Worm (Caenorhabditis elegans) whole organism, young adult: ENCODE data around the gene T12A7.9.

Experiments
- B0035.1 ChIP-seq: sonication (generic microtip); optimal IDR thresholded peaks from 2 replicates; lab custom pipeline; 2016; ENCODE audit warnings: missing genetic modification characterization, mild to moderate bottlenecking, missing compliant biosample characterization, missing genotype, missing genetic modification reagents
- B0261.1 ChIP-seq: sonication (generic microtip); optimal IDR thresholded peaks from 2 replicates; lab custom pipeline; 2016; ENCODE audit warnings: mild to moderate bottlenecking, missing genetic modification characterization, moderate library complexity, missing compliant biosample characterization
- F23B12.7 ChIP-seq: sonication (generic microtip); optimal IDR thresholded peaks from 2 replicates; lab custom pipeline; 2017; ENCODE audit warnings: missing genetic modification characterization, mild to moderate bottlenecking, missing compliant biosample characterization, antibody characterized with exemption, moderate library complexity; ENCODE audit not compliant: insufficient read depth
- F39B2.1 ChIP-seq: fragments of 200-800 bp; sonication (Bioruptor generic); IDR thresholded peaks from 2 replicates; pipeline ENCODE4 v1.3.6; 2022; ENCODE audit warnings: missing genetic modification reagents, missing genetic modification characterization, missing compliant biosample characterization
- K11D2.4 ChIP-seq: fragments of 200-800 bp; sonication (Bioruptor generic); IDR thresholded peaks from 2 replicates; pipeline ENCODE4 v1.3.6; 2022; ENCODE audit warnings: missing genetic modification reagents, missing genetic modification characterization, missing compliant biosample characterization
- K12H6.12 ChIP-seq: fragments of 200-800 bp; sonication (Bioruptor generic); optimal IDR thresholded peaks from 2 replicates; lab custom pipeline; 2018; ENCODE audit warnings: mild to moderate bottlenecking, missing genetic modification characterization, missing compliant biosample characterization
- Y67H2A.10 ChIP-seq: fragments of 200-800 bp; sonication (Bioruptor generic); conservative IDR thresholded peaks from 2 replicates; pipeline ENCODE4 v1.3.6; 2022; ENCODE audit warnings: missing genetic modification reagents, missing genetic modification characterization, missing compliant biosample characterization
- Y79H2A.3 ChIP-seq: fragments of 200-800 bp; sonication (Bioruptor generic); conservative IDR thresholded peaks from 2 replicates; pipeline ENCODE4 v1.3.6; 2022; ENCODE audit warnings: missing genetic modification reagents, missing genetic modification characterization, missing compliant biosample characterization
- ceh-79 ChIP-seq: sonication (generic microtip); optimal IDR thresholded peaks from 2 replicates; lab custom pipeline; 2017; ENCODE audit warnings: mild to moderate bottlenecking, missing genetic modification characterization, missing compliant biosample characterization
- egrh-3 ChIP-seq: fragments of 200-800 bp; sonication (Bioruptor generic); IDR thresholded peaks from 2 replicates; pipeline ENCODE4 v1.3.6; 2022; ENCODE audit warnings: missing genetic modification reagents, missing genetic modification characterization, missing compliant biosample characterization
- ekl-4 ChIP-seq: fragments of 200-800 bp; sonication (Bioruptor generic); IDR thresholded peaks from 2 replicates; pipeline ENCODE4 v1.3.6; 2022; ENCODE audit warnings: missing genetic modification reagents, missing genetic modification characterization, missing compliant biosample characterization
- fkh-3 ChIP-seq: sonication (generic microtip); optimal IDR thresholded peaks from 2 replicates; lab custom pipeline; 2016; ENCODE audit warnings: mild to moderate bottlenecking, missing genetic modification characterization, missing compliant biosample characterization
- him-1 ChIP-seq: sonication (generic microtip); optimal IDR thresholded peaks from 2 replicates; lab custom pipeline; 2016; ENCODE audit warnings: missing genotype, missing genetic modification reagents, missing genetic modification characterization, missing compliant biosample characterization
- hmg-1.2 ChIP-seq: fragments of 200-800 bp; sonication (Bioruptor generic); IDR thresholded peaks from 2 replicates; pipeline ENCODE4 v1.3.6; 2022; ENCODE audit warnings: missing genetic modification reagents, missing genetic modification characterization, missing compliant biosample characterization
- hsf-1 ChIP-seq: fragments of 200-800 bp; sonication (Bioruptor generic); IDR thresholded peaks from 2 replicates; pipeline ENCODE4 v1.3.6; 2022; ENCODE audit warnings: missing genetic modification reagents, missing genetic modification characterization, missing compliant biosample characterization
- let-526 ChIP-seq: fragments of 200-800 bp; sonication (Bioruptor generic); IDR thresholded peaks from 2 replicates; pipeline ENCODE4 v1.3.6; 2022; ENCODE audit warnings: missing genetic modification reagents, missing genetic modification characterization, missing compliant biosample characterization
- lin-35 ChIP-seq, 3 experiments: fragments of 150-350 bp in 2 of 3; sonication (generic microtip) in 1 of 3; optimal IDR thresholded peaks; 2 replicates each; lab custom pipeline; 2014 to 2018; ENCODE audit warnings: missing biosample characterization in 3 of 3, missing genetic modification characterization in 3 of 3, missing genetic modification reagents in 3 of 3
- madf-10 ChIP-seq: sonication (generic microtip); optimal IDR thresholded peaks from 2 replicates; lab custom pipeline; 2016; ENCODE audit warnings: mild to moderate bottlenecking, missing genetic modification characterization, missing compliant biosample characterization
- madf-3 ChIP-seq: fragments of 200-800 bp; sonication (Bioruptor generic); IDR thresholded peaks from 2 replicates; pipeline ENCODE4 v1.3.6; 2022; ENCODE audit warnings: missing genetic modification reagents, missing genetic modification characterization, missing compliant biosample characterization
- madf-6 ChIP-seq: fragments of 200-800 bp; sonication (Bioruptor generic); IDR thresholded peaks from 2 replicates; pipeline ENCODE4 v1.3.6; 2022; ENCODE audit warnings: missing genetic modification reagents, missing genetic modification characterization, missing compliant biosample characterization
- mcd-1 ChIP-seq: fragments of 200-800 bp; sonication (Bioruptor generic); IDR thresholded peaks from 2 replicates; pipeline ENCODE4 v1.3.6; 2022; ENCODE audit warnings: missing genetic modification reagents, missing genetic modification characterization, missing compliant biosample characterization
- nfya-1 ChIP-seq: sonication (generic microtip); optimal IDR thresholded peaks from 2 replicates; lab custom pipeline; 2017; ENCODE audit warnings: antibody characterized with exemption, missing compliant biosample characterization, missing genetic modification characterization, borderline replicate concordance; ENCODE audit not compliant: insufficient read depth
- nhr-27 ChIP-seq: fragments of 200-800 bp; sonication (Bioruptor generic); optimal IDR thresholded peaks from 2 replicates; lab custom pipeline; 2018; ENCODE audit warnings: mild to moderate bottlenecking, missing genetic modification characterization, moderate library complexity, missing compliant biosample characterization
- nhr-80 ChIP-seq: sonication (generic microtip); optimal IDR thresholded peaks from 2 replicates; lab custom pipeline; 2016; ENCODE audit warnings: missing genetic modification characterization, missing compliant biosample characterization
- nhr-90 ChIP-seq: sonication (generic microtip); optimal IDR thresholded peaks from 2 replicates; lab custom pipeline; 2016; ENCODE audit warnings: missing genotype, mild to moderate bottlenecking, missing genetic modification characterization, missing compliant biosample characterization
- unc-62 ChIP-seq: fragments of 150-350 bp; optimal IDR thresholded peaks from 2 replicates; lab custom pipeline; 2014; ENCODE audit warnings: missing biosample characterization, missing genetic modification reagents, missing genetic modification characterization
- zfh-2 ChIP-seq: fragments of 200-800 bp; sonication (Bioruptor generic); conservative IDR thresholded peaks from 2 replicates; pipeline ENCODE4 v1.3.6; 2022; ENCODE audit warnings: missing genetic modification reagents, missing genetic modification characterization, missing compliant biosample characterization
- ztf-25 ChIP-seq: fragments of 200-800 bp; sonication (Bioruptor generic); IDR thresholded peaks from 2 replicates; pipeline ENCODE4 v1.3.6; 2022; ENCODE audit warnings: missing genetic modification reagents, missing genetic modification characterization, missing compliant biosample characterization

Gene T12A7.9

ce11 chrIV:11776968-11777467, 21.2 kb upstream of the T12A7.9 start:
- TF ChIP-seq zfh-2 (GFP tag; lab: Robert Waterston, UW), result no peak
- no peak for TF ChIP-seq unc-62 (GFP tag; lab: Kevin White, UChicago)
- no peak for TF ChIP-seq fkh-3
- TF ChIP-seq let-526 (GFP tag; lab: Robert Waterston, UW), result no peak
- no peak for TF ChIP-seq nhr-90 (tag; lab: Kevin White, UChicago)

- TF ChIP-seq madf-6 (no peak), mcd-1 (GFP tag; lab: Robert Waterston, UW) (no peak), ekl-4 (no peak), ceh-79 (tag; lab: Kevin White, UChicago) (no peak), ztf-25 (no peak), Y79H2A.3 (GFP tag; lab: Robert Waterston, UW) (no peak), nhr-80 (tag; lab: Kevin White, UChicago) (peak; percentile 47)
- TF ChIP-seq, all 124 proteins: peak for 1
Measured at ce11 chrIV:11773692-11774225, 18.0 kb upstream of the T12A7.9 start, which contains the start of gene lips-5. lips-5 (minus strand) TSS chrIV:11773742.

ce11 chrIV:11772119-11772518, 16.3 kb upstream of the T12A7.9 start:
- TF ChIP-seq lin-35 (GFP tag; optimal IDR thresholded peaks at IDR 0.05; lab: Kevin White, UChicago), result no peak
- no peak for TF ChIP-seq F39B2.1
- no peak for TF ChIP-seq hsf-1
- no peak for TF ChIP-seq B0261.1 (tag; lab: Kevin White, UChicago)
- no peak for TF ChIP-seq nhr-90 (tag; lab: Kevin White, UChicago)
- TF ChIP-seq Y67H2A.10 (GFP tag; lab: Robert Waterston, UW), result no peak
- TF ChIP-seq, all 124 proteins: peak for 0

DNA sequence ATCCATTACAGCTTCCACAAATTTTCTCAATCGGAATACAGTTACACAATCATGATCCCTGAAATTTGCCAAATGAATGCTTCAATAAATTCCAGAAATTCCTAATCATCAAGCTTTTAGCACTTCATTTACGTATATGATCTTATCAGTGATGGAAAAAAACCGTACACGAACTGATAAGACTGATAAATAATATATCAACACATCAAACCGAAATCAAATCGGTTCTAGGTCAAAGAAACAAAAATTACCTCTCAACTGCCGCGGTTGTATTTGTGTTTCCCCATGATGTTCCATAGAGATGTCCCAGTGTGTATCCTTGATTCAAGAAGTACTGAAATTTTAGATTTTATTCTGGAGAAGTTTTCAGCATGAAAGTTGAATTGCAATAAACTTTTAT, 15.3 kb upstream of the T12A7.9 start:
- TF ChIP-seq zfh-2 (GFP tag; lab: Robert Waterston, UW) (no peak), nhr-80 (tag; lab: Kevin White, UChicago) (peak; percentile 57)

ce11 chrIV:11769769-11770168, 14.0 kb upstream of the T12A7.9 start:
- TF ChIP-seq nhr-80 (tag; lab: Kevin White, UChicago), result peak; percentile 24
- no peak for TF ChIP-seq F23B12.7
- TF ChIP-seq, all 124 proteins: peak for 1

ce11 chrIV:11765507-11765906, 9.7 kb upstream of the T12A7.9 start:
- TF ChIP-seq K12H6.12 (peak; percentile 1), B0035.1 (no peak), K11D2.4 (GFP tag; lab: Robert Waterston, UW) (peak; percentile 43; the same call in 1 of the 2 replicates), nfya-1 (no peak)
- TF ChIP-seq, all 124 proteins: peak for 2

DNA sequence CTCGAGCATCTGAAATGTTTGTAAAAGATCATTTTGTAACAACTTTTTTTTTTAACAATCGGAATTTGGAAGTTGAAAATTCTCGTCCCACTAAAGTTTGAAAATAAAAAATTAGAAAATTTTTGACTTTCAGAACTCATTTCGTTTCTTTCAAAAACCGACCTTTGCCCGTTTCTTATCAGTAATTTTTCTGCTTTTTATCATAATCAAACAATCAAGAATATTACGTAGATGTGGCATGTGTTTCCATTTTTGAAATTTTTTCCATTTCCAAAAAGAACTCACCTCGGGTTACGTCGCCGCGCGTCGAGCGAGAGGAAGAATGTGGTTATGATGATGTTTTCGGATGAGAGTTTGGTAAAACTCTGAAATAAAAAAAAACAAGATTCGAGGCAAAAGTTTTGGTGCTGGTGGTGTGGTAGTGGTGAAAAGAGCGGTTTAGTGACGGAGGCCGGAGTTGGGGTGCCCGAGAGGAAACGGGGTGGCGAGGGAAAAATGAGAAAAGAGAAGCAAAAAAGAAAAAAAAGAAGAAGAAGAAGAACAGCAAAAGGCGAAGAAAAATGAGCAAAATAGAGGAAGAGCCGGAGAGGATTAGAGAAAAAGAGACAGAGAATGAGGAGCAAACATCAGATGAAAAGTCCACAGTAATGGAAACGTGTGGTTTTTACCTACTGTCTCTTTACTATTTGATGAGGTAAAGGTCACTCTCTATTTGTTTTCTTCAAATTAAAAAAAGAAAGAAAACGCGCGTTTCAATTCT, 5.1 kb upstream of the T12A7.9 start, which contains the start of gene T12A7.2:
T12A7.2 (minus strand) TSS at position 412 of the 760 bp plus-strand sequence.
- TF ChIP-seq hmg-1.2 (peak; percentile 30; the same call in 1 of the 2 replicates), K12H6.12 (peak; percentile 9), nhr-27 (tag; lab: Kevin White, UChicago) (no peak), madf-10 (no peak), lin-35 (GFP tag; optimal IDR thresholded peaks at IDR 0.05; lab: Kevin White, UChicago) (peak in 1 of 3 experiments; percentile 23), nhr-80 (tag; lab: Kevin White, UChicago) (peak; percentile 28), him-1 (tag; lab: Kevin White, UChicago) (no peak), F39B2.1 (no peak), egrh-3 (GFP tag; lab: Robert Waterston, UW) (no peak), madf-3 (no peak)
